Worm (Caenorhabditis elegans) whole organism, young adult: ENCODE measurements around the gene F49H12.3.

Experiments
- F10E7.11 ChIP-seq: sonication (generic microtip); optimal IDR thresholded peaks from 2 replicates; lab custom pipeline; 2017; ENCODE audit warnings: mild to moderate bottlenecking, missing genetic modification characterization, moderate library complexity, missing compliant biosample characterization
- attf-5 ChIP-seq: fragments of 200-800 bp; sonication (Bioruptor generic); optimal IDR thresholded peaks from 2 replicates; lab custom pipeline; 2018; ENCODE audit warnings: mild to moderate bottlenecking, missing genetic modification characterization, missing compliant biosample characterization
- efl-1 ChIP-seq: fragments of 150-350 bp; optimal IDR thresholded peaks from 2 replicates; lab custom pipeline; 2014; ENCODE audit warnings: missing biosample characterization, missing genetic modification reagents, missing genetic modification characterization
- rcor-1 ChIP-seq: fragments of 200-800 bp; sonication (Bioruptor generic); IDR thresholded peaks from 2 replicates; pipeline ENCODE4 v1.3.6; 2022; ENCODE audit warnings: missing genetic modification reagents, missing genetic modification characterization, missing compliant biosample characterization
- zfh-2 ChIP-seq: fragments of 200-800 bp; sonication (Bioruptor generic); conservative IDR thresholded peaks from 2 replicates; pipeline ENCODE4 v1.3.6; 2022; ENCODE audit warnings: missing genetic modification reagents, missing genetic modification characterization, missing compliant biosample characterization

ce11 chrX:2118162-2118561, 34.0 kb downstream of the F49H12.3 start, which contains the start of gene swip-10:
- TF ChIP-seq efl-1 (GFP tag; lab: Kevin White, UChicago) (no peak), attf-5 (GFP tag; lab: Kevin White, UChicago) (no peak), zfh-2 (GFP tag; lab: Robert Waterston, UW) (no peak), rcor-1 (GFP tag; lab: Robert Waterston, UW) (no peak), F10E7.11 (tag; lab: Kevin White, UChicago) (no peak)
